Worm (Caenorhabditis elegans) whole organism, L1 larva: ENCODE measurements around the gene dcaf-13.

Experiments used
- efl-1 ChIP-seq, 4 experiments: fragments of 150-350 bp; optimal IDR thresholded peaks in 3 of 4; peaks in 1 of 4; 1 replicate in 1 of 4; 2 replicates in 3 of 4; lab custom pipeline; 2014; ENCODE audit warnings: missing biosample characterization in 2 of 4, missing genetic modification characterization in 2 of 4, missing genetic modification reagents in 2 of 4
- vab-15 ChIP-seq: sonication (generic microtip); optimal IDR thresholded peaks from 2 replicates; lab custom pipeline; 2017; ENCODE audit warnings: missing genotype, mild to moderate bottlenecking, missing genetic modification characterization, missing compliant biosample characterization

Gene dcaf-13

DNA sequence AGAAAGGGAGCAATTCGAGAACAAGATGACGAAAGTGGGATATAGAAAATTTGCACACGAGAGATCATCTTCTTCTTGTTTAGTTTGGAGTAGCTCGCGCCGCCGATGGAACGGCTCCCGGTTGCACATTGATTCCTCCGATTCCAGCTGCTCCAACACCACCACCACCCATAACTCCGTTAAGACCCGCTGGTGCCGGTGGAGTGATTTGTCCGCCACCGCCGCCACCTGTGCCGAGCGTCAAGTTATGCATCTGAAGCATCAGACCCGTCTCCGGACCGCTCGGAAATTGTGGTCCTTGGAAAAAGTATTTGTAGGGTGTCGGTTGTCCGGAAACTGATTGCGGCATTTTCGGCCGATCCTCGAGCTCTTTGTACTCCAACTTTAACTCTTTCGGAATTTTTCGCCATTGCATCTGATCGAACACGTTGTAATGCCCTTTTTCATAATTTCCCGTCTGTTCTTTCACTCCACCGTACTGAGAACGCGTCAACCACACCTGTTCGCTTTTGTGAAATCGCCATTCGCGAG, 51.8 kb downstream of the dcaf-13 start:
- TF ChIP-seq vab-15 (tag; lab: Kevin White, UChicago) (no peak), efl-1 (optimal IDR thresholded peaks at IDR 0.05; lab: Kevin White, UChicago) (no peak), efl-1 (GFP tag; optimal IDR thresholded peaks at IDR 0.05 in 1 of 2; lab: Kevin White, UChicago) (peak in 1 of 2 experiments; percentile 8)
